Worm (Caenorhabditis elegans): ENCODE results near the gene mmab-1.

mmab-1 gene

DNA sequence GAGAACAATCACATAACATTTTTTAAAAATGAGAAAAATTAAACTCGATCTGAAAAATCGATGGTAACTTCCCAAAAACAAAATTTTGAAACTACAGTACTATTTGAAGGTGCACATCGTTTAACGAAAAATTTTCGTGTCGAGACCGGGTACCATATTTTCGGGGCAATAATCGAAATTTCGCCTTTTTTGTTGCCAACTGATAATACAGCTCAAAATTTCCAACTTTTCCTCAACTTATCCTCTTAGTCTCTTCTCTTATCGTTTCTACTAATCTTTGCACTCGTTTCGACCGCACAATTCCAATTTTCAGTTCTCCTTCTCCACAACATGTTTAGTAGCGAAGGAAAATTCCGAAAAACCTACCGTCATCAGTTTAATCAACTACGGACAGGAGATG, 15.0 kb downstream of the mmab-1 start, which contains the start of gene rom-1:
TSS of gene rom-1 (plus strand) at position 301 of the 400 bp plus-strand sequence.
- TF ChIP-seq nhr-76 (tag; optimal IDR thresholded peaks at IDR 0.05) (no peak), mab-9 (GFP tag; IDR thresholded peaks at IDR 0.05) (no peak), mef-2 (tag; optimal IDR thresholded peaks at IDR 0.05) (no peak), hlh-17 (GFP tag; optimal IDR thresholded peaks at IDR 0.05; ENCODE audit: borderline replicate concordance) (no peak), fkh-4 (tag; optimal IDR thresholded peaks at IDR 0.05; ENCODE audit: borderline replicate concordance) (no peak), nhr-19 (GFP tag; conservative IDR thresholded peaks at IDR 0.05) (no peak), dpl-1 (GFP tag; optimal IDR thresholded peaks at IDR 0.05) (no peak), zip-4 (GFP tag; optimal IDR thresholded peaks at IDR 0.05) (no peak), nhr-85 (tag) (no peak), skn-1 (tag; optimal IDR thresholded peaks at IDR 0.05) (no peak), mdl-1 (tag; optimal IDR thresholded peaks at IDR 0.05) (no peak), unc-62 (GFP tag; optimal IDR thresholded peaks at IDR 0.05) (no peak), fkh-8 (tag; optimal IDR thresholded peaks at IDR 0.05) (no peak), lir-3 (tag; optimal IDR thresholded peaks at IDR 0.05; ENCODE audit: poor library complexity) (no peak)

DNA sequence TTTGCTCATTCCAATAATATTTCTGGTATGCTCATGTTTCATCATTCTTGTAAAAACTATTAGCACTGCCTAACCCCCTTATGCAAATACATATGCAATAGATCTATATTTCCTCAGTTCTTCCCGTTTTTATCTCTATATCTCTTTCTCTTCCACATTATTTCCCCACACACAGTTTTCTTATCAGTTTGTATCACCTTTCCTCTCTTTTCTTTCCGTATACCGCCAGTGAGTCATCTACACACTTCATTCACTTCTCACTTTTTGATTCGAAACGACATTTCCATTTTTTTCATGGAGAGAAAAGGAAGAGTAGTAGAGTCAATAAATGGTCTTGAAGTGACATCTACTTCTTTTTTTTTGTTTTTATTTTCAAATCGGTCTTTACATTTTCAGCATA, 15.5 kb downstream of the mmab-1 start:
- TF ChIP-seq nhr-85 (tag) (peak; percentile 8), elt-3 (tag; optimal IDR thresholded peaks at IDR 0.05) (peak in 1 of 6 experiments; percentile 51), alr-1 (tag; optimal IDR thresholded peaks at IDR 0.05; ENCODE audit: borderline replicate concordance) (no peak), blmp-1 (tag; optimal IDR thresholded peaks at IDR 0.05) (peak; percentile 63), elt-2 (tag; optimal IDR thresholded peaks at IDR 0.05) (peak; percentile 32), lin-14 (GFP tag; optimal IDR thresholded peaks at IDR 0.05) (peak; percentile 16)

DNA sequence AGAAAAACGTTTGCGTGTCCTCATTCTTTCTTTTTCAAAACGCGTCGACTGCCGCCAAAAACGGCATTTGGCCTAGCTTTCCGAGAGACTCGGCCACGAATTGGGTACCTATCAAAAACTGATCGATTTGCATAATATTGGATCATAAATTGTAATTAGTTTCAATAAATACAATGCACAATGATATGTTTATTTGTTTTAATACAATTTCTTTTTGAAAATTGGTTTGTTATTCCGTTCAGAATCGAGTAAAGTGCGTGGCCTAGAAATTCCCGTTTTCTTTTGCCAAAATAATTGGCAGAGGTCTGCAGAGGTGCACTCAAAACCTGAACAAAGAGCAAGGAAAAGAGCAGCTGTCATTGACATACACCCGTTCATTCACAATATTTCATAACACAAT, 16.5 kb downstream of the mmab-1 start, which contains the start of gene F26F4.8:
TSS of gene F26F4.8 (minus strand) at position 69 of the 400 bp plus-strand sequence.
- TF ChIP-seq vab-15 (tag; optimal IDR thresholded peaks at IDR 0.05) (no peak), blmp-1 (tag; optimal IDR thresholded peaks at IDR 0.05) (no peak), ces-1 (GFP tag; optimal IDR thresholded peaks at IDR 0.05) (no peak), lin-14 (GFP tag; optimal IDR thresholded peaks at IDR 0.05) (peak; percentile 64), grh-1 (GFP tag; IDR thresholded peaks at IDR 0.05) (no peak), ceh-90 (tag; optimal IDR thresholded peaks at IDR 0.05) (peak; percentile 94), unc-98 (GFP tag; IDR thresholded peaks at IDR 0.05) (peak; percentile 65), lin-39 (tag; optimal IDR thresholded peaks at IDR 0.05) (no peak), lin-35 (GFP tag; optimal IDR thresholded peaks at IDR 0.05) (peak; percentile 77 to 83), xbp-1 (tag; optimal IDR thresholded peaks at IDR 0.05) (no peak), fkh-10 (GFP tag; optimal IDR thresholded peaks at IDR 0.05) (no peak), lin-13 (GFP tag; optimal IDR thresholded peaks at IDR 0.05) (no peak), hlh-4 (tag; optimal IDR thresholded peaks at IDR 0.05) (no peak), unc-30 (tag; optimal IDR thresholded peaks at IDR 0.05) (no peak), mep-1 (tag; optimal IDR thresholded peaks at IDR 0.05) (peak; percentile 39), ztf-4 (tag; optimal IDR thresholded peaks at IDR 0.05) (no peak), ztf-11 (tag; optimal IDR thresholded peaks at IDR 0.05) (peak in 1 of 2 experiments; percentile 68), ceh-8 (GFP tag; optimal IDR thresholded peaks at IDR 0.05) (no peak), nhr-76 (tag; optimal IDR thresholded peaks at IDR 0.05) (no peak), nhr-90 (tag; optimal IDR thresholded peaks at IDR 0.05; ENCODE audit: poor library complexity) (peak; percentile 63), snu-23 (GFP tag; optimal IDR thresholded peaks at IDR 0.05) (peak; percentile 26), snpc-4 (tag; optimal IDR thresholded peaks at IDR 0.05) (peak; percentile 16), unc-62 (GFP tag; optimal IDR thresholded peaks at IDR 0.05) (no peak), hlh-17 (GFP tag; optimal IDR thresholded peaks at IDR 0.05; ENCODE audit: borderline replicate concordance) (no peak), efl-1 (optimal IDR thresholded peaks at IDR 0.05) (peak; percentile 61 to 76), efl-1 (GFP tag; optimal IDR thresholded peaks at IDR 0.05 in 1 of 2) (peak; percentile 84 to 98), dpl-1 (GFP tag; optimal IDR thresholded peaks at IDR 0.05) (peak; percentile 52 to 84 (median 73)), elt-3 (tag; optimal IDR thresholded peaks at IDR 0.05) (no peak), skn-1 (tag; optimal IDR thresholded peaks at IDR 0.05) (no peak), sup-37 (GFP tag; optimal IDR thresholded peaks at IDR 0.05) (no peak), sox-4 (tag; optimal IDR thresholded peaks at IDR 0.05) (peak; percentile 46), ama-1 (optimal IDR thresholded peaks at IDR 0.05) (no peak), ceh-63 (GFP tag; optimal IDR thresholded peaks at IDR 0.05) (no peak), jun-1 (tag; optimal IDR thresholded peaks at IDR 0.05) (no peak), nhr-11 (tag; optimal IDR thresholded peaks at IDR 0.05) (no peak), zip-4 (GFP tag; optimal IDR thresholded peaks at IDR 0.05) (no peak), ceh-82 (tag; optimal IDR thresholded peaks at IDR 0.05) (no peak), unc-130 (tag; optimal IDR thresholded peaks at IDR 0.05) (no peak)

All from whole organism, L1 larva.